Fruit fly (Drosophila melanogaster) whole organism, embryonic: ENCODE results near the gene CG4101.

Experiments
- B-H2 ChIP-seq: fragments of 200-800 bp; sonication (Bioruptor generic); optimal IDR thresholded peaks from 2 replicates; lab custom pipeline; 2018; ENCODE audit warnings: missing biosample characterization, mild to moderate bottlenecking, missing genetic modification characterization
- CG13894 ChIP-seq: fragments of 200-800 bp; sonication (Bioruptor generic); optimal IDR thresholded peaks from 3 replicates; lab custom pipeline; 2018; ENCODE audit warnings: missing biosample characterization, mild to moderate bottlenecking, missing genetic modification characterization, moderate library complexity
- CG14710 ChIP-seq: fragments of 200-800 bp; sonication (Bioruptor generic); optimal IDR thresholded peaks from 3 replicates; lab custom pipeline; 2019; ENCODE audit warnings: missing biosample characterization, mild to moderate bottlenecking, missing genetic modification characterization, moderate library complexity
- CG15011 ChIP-seq: fragments of 200-800 bp; sonication (Bioruptor generic); optimal IDR thresholded peaks from 3 replicates; lab custom pipeline; 2018; ENCODE audit warnings: missing biosample characterization, mild to moderate bottlenecking, missing genetic modification characterization
- CG16815 ChIP-seq: fragments of 200-800 bp; sonication (Bioruptor generic); optimal IDR thresholded peaks from 3 replicates; lab custom pipeline; 2017; ENCODE audit warnings: missing biosample characterization, mild to moderate bottlenecking, missing genetic modification characterization
- CG17361 ChIP-seq: fragments of 200-800 bp; sonication (Bioruptor generic); IDR thresholded peaks from 3 replicates; pipeline ENCODE4 v1.3.6; 2022; ENCODE audit warnings: missing biosample characterization, missing genetic modification characterization
- CG2120 ChIP-seq: fragments of 200-800 bp; sonication (Bioruptor generic); optimal IDR thresholded peaks from 3 replicates; lab custom pipeline; 2016; ENCODE audit warnings: missing biosample characterization, missing genetic modification characterization
- CG30403 ChIP-seq: fragments of 200-800 bp; sonication (Bioruptor generic); optimal IDR thresholded peaks from 3 replicates; lab custom pipeline; 2016; ENCODE audit warnings: missing biosample characterization, missing genetic modification characterization
- CG33213 ChIP-seq: fragments of 200-800 bp; sonication (Bioruptor generic); optimal IDR thresholded peaks from 3 replicates; lab custom pipeline; 2016; ENCODE audit warnings: missing biosample characterization, missing genetic modification characterization
- CG3847 ChIP-seq: fragments of 200-800 bp; sonication (Bioruptor generic); IDR thresholded peaks from 2 replicates; pipeline ENCODE4 v1.3.6; 2022; ENCODE audit warnings: missing biosample characterization, missing genetic modification characterization
- CG5953 ChIP-seq: fragments of 200-800 bp; sonication (Bioruptor generic); IDR thresholded peaks from 2 replicates; pipeline ENCODE4 v1.3.6; 2022; ENCODE audit warnings: missing biosample characterization, missing genetic modification characterization
- CG9932 ChIP-seq: fragments of 200-800 bp; sonication (Bioruptor generic); IDR thresholded peaks from 2 replicates; pipeline ENCODE4 v1.3.6; 2022; ENCODE audit warnings: missing biosample characterization, missing genetic modification characterization
- D19A ChIP-seq: fragments of 200-800 bp; optimal IDR thresholded peaks from 3 replicates; lab custom pipeline; 2019; ENCODE audit warnings: missing biosample characterization, mild to moderate bottlenecking, missing genetic modification characterization, moderate library complexity
- Dip2 ChIP-seq: fragments of 200-800 bp; sonication (Bioruptor generic); IDR thresholded peaks from 2 replicates; pipeline ENCODE4 v1.3.6; 2022; ENCODE audit warnings: missing biosample characterization, missing genetic modification characterization
- Doc3 ChIP-seq: fragments of 200-800 bp; sonication (Bioruptor generic); IDR thresholded peaks from 3 replicates; pipeline ENCODE4 v1.3.6; 2022; ENCODE audit warnings: missing biosample characterization, missing genetic modification characterization; ENCODE audit not compliant: partially characterized antibody
- Dp ChIP-seq: fragments of 200-800 bp; sonication (Bioruptor generic); optimal IDR thresholded peaks from 2 replicates; lab custom pipeline; 2018; ENCODE audit warnings: missing biosample characterization, mild to moderate bottlenecking, missing genetic modification characterization, moderate library complexity
- Dref ChIP-seq: fragments of 200-800 bp; sonication (Bioruptor generic); IDR thresholded peaks from 2 replicates; pipeline ENCODE4 v1.3.6; 2022; ENCODE audit warnings: missing biosample characterization, missing genetic modification characterization
- Ets97D ChIP-seq: fragments of 200-800 bp; sonication (Bioruptor generic); optimal IDR thresholded peaks from 3 replicates; lab custom pipeline; 2016; ENCODE audit warnings: missing biosample characterization, missing genetic modification characterization
- HLH4C ChIP-seq: fragments of 200-800 bp; sonication (Bioruptor generic); IDR thresholded peaks from 3 replicates; pipeline ENCODE4 v1.3.6; 2022; ENCODE audit warnings: missing biosample characterization, missing genetic modification characterization; ENCODE audit not compliant: partially characterized antibody
- MTF-1 ChIP-seq: fragments of 200-800 bp; sonication (Bioruptor generic); optimal IDR thresholded peaks from 2 replicates; lab custom pipeline; 2018; ENCODE audit warnings: missing biosample characterization, mild to moderate bottlenecking, missing genetic modification characterization, borderline replicate concordance
- Meics ChIP-seq: fragments of 200-800 bp; sonication (Bioruptor generic); optimal IDR thresholded peaks from 2 replicates; lab custom pipeline; 2017; ENCODE audit warnings: missing biosample characterization, mild to moderate bottlenecking, missing genetic modification characterization
- Myb ChIP-seq: fragments of 200-800 bp; sonication (Bioruptor generic); optimal IDR thresholded peaks from 2 replicates; lab custom pipeline; 2016; ENCODE audit warnings: missing biosample characterization, missing genetic modification characterization
- PHDP ChIP-seq: fragments of 200-800 bp; sonication (Bioruptor generic); optimal IDR thresholded peaks from 3 replicates; lab custom pipeline; 2018; ENCODE audit warnings: missing biosample characterization, mild to moderate bottlenecking, missing genetic modification characterization, moderate library complexity
- Rx ChIP-seq: fragments of 200-800 bp; sonication (Bioruptor generic); IDR thresholded peaks from 2 replicates; pipeline ENCODE4 v1.3.6; 2022; ENCODE audit warnings: missing biosample characterization, missing genetic modification characterization
- YL-1 ChIP-seq: fragments of 200-800 bp; sonication (Bioruptor generic); optimal IDR thresholded peaks from 3 replicates; lab custom pipeline; 2017; ENCODE audit warnings: missing biosample characterization, mild to moderate bottlenecking, missing genetic modification characterization
- amos ChIP-seq: fragments of 200-800 bp; sonication (Bioruptor generic); IDR thresholded peaks from 2 replicates; pipeline ENCODE4 v1.3.6; 2022; ENCODE audit warnings: missing biosample characterization, missing genetic modification characterization; ENCODE audit not compliant: partially characterized antibody
- ash1 ChIP-seq: fragments of 200-800 bp; sonication (Bioruptor generic); optimal IDR thresholded peaks from 2 replicates; lab custom pipeline; 2018; ENCODE audit warnings: missing biosample characterization, mild to moderate bottlenecking, missing genetic modification characterization
- ato ChIP-seq: fragments of 200-800 bp; sonication (Bioruptor generic); IDR thresholded peaks from 2 replicates; pipeline ENCODE4 v1.3.6; 2022; ENCODE audit warnings: missing biosample characterization, missing genetic modification characterization; ENCODE audit not compliant: partially characterized antibody
- dmrt11E ChIP-seq: fragments of 200-800 bp; sonication (Bioruptor generic); optimal IDR thresholded peaks from 3 replicates; lab custom pipeline; 2018; ENCODE audit warnings: missing biosample characterization, mild to moderate bottlenecking, missing genetic modification characterization, moderate library complexity
- ewg ChIP-seq: fragments of 200-800 bp; sonication (Bioruptor generic); optimal IDR thresholded peaks from 3 replicates; lab custom pipeline; 2017; ENCODE audit warnings: mild to moderate bottlenecking, missing biosample characterization, missing genetic modification reagents, missing genetic modification characterization
- gce ChIP-seq: fragments of 200-800 bp; sonication (Bioruptor generic); IDR thresholded peaks from 3 replicates; pipeline ENCODE4 v1.3.6; 2022; ENCODE audit warnings: missing biosample characterization, missing genetic modification characterization
- her ChIP-seq: fragments of 200-800 bp; sonication (Bioruptor generic); optimal IDR thresholded peaks from 2 replicates; lab custom pipeline; 2016; ENCODE audit warnings: missing biosample characterization, missing genetic modification characterization
- inv ChIP-seq: fragments of 200-800 bp; sonication (Bioruptor generic); IDR thresholded peaks from 2 replicates; pipeline ENCODE4 v1.3.6; 2022; ENCODE audit warnings: missing biosample characterization, missing genetic modification characterization; ENCODE audit not compliant: partially characterized antibody
- jing ChIP-seq: fragments of 200-800 bp; sonication (Bioruptor generic); optimal IDR thresholded peaks from 2 replicates; lab custom pipeline; 2018; ENCODE audit warnings: missing biosample characterization, mild to moderate bottlenecking, missing genetic modification characterization
- kah ChIP-seq: fragments of 200-800 bp; sonication (Bioruptor generic); optimal IDR thresholded peaks from 2 replicates; lab custom pipeline; 2018; ENCODE audit warnings: missing biosample characterization, mild to moderate bottlenecking, missing genetic modification characterization
- mam ChIP-seq: fragments of 200-800 bp; sonication (Bioruptor generic); optimal IDR thresholded peaks from 3 replicates; lab custom pipeline; 2016; ENCODE audit warnings: missing biosample characterization, missing genetic modification characterization
- nau ChIP-seq: fragments of 200-800 bp; sonication (Bioruptor generic); optimal IDR thresholded peaks from 3 replicates; lab custom pipeline; 2017; ENCODE audit warnings: missing biosample characterization, mild to moderate bottlenecking, missing genetic modification characterization, missing genetic modification reagents
- nerfin-2 ChIP-seq: fragments of 200-800 bp; sonication (Bioruptor generic); IDR thresholded peaks from 2 replicates; pipeline ENCODE4 v1.3.6; 2022; ENCODE audit warnings: missing biosample characterization, missing genetic modification characterization; ENCODE audit not compliant: partially characterized antibody
- pum ChIP-seq: fragments of 200-800 bp; sonication (Bioruptor generic); optimal IDR thresholded peaks from 2 replicates; lab custom pipeline; 2016; ENCODE audit warnings: missing biosample characterization, missing genetic modification characterization
- rib ChIP-seq: fragments of 200-800 bp; sonication (Bioruptor generic); IDR thresholded peaks from 2 replicates; pipeline ENCODE4 v1.3.6; 2022; ENCODE audit warnings: missing biosample characterization, missing genetic modification characterization
- seq ChIP-seq: fragments of 200-800 bp; sonication (Bioruptor generic); IDR thresholded peaks from 2 replicates; pipeline ENCODE4 v1.3.6; 2022; ENCODE audit warnings: missing biosample characterization, missing genetic modification characterization
- slbo ChIP-seq: fragments of 200-800 bp; sonication (Bioruptor generic); IDR thresholded peaks from 2 replicates; pipeline ENCODE4 v1.3.6; 2022; ENCODE audit warnings: missing biosample characterization, missing genetic modification characterization
- sna ChIP-seq: fragments of 200-800 bp; sonication (Bioruptor generic); IDR thresholded peaks from 2 replicates; pipeline ENCODE4 v1.3.6; 2022; ENCODE audit warnings: missing biosample characterization, missing genetic modification characterization; ENCODE audit not compliant: partially characterized antibody
- toy ChIP-seq: fragments of 200-800 bp; sonication (Bioruptor generic); IDR thresholded peaks from 2 replicates; pipeline ENCODE4 v1.3.6; 2022; ENCODE audit warnings: missing biosample characterization, missing genetic modification characterization
- vfl ChIP-seq: fragments of 200-800 bp; sonication (Bioruptor generic); optimal IDR thresholded peaks from 2 replicates; lab custom pipeline; 2016; ENCODE audit warnings: missing biosample characterization, missing genetic modification characterization
- vvl ChIP-seq: fragments of 200-800 bp; sonication (Bioruptor generic); IDR thresholded peaks from 2 replicates; pipeline ENCODE4 v1.3.6; 2022; ENCODE audit warnings: missing biosample characterization, missing genetic modification characterization
- zen ChIP-seq: fragments of 200-800 bp; sonication (Bioruptor generic); optimal IDR thresholded peaks from 3 replicates; lab custom pipeline; 2018; ENCODE audit warnings: missing biosample characterization, mild to moderate bottlenecking, missing genetic modification characterization, moderate library complexity
- zen2 ChIP-seq: fragments of 200-800 bp; sonication (Bioruptor generic); IDR thresholded peaks from 3 replicates; pipeline ENCODE4 v1.3.6; 2022; ENCODE audit warnings: missing biosample characterization, missing genetic modification characterization; ENCODE audit not compliant: partially characterized antibody
- zfh1 ChIP-seq: fragments of 200-800 bp; sonication (Bioruptor generic); IDR thresholded peaks from 3 replicates; pipeline ENCODE4 v1.3.6; 2022; ENCODE audit warnings: missing biosample characterization, missing genetic modification characterization

Gene CG4101

dm6 chr3L:16582678-16583315, 29.5 kb upstream of the CG4101 start, which contains the start of gene Rpn12 (continued):
- TF ChIP-seq CG15011 (GFP tag; lab: Kevin White, UChicago) = no peak
- TF ChIP-seq Rx (GFP tag; lab: Robert Waterston, UW) = no peak
- no peak for TF ChIP-seq nau (GFP tag; lab: Kevin White, UChicago)
- TF ChIP-seq CG13894 (tag; lab: Kevin White, UChicago) = peak; percentile 66
- TF ChIP-seq seq (GFP tag; lab: Robert Waterston, UW) = no peak
- TF ChIP-seq kah (GFP tag; lab: Kevin White, UChicago) = no peak
- TF ChIP-seq mam = peak; percentile 62
- no peak for TF ChIP-seq CG5953 (GFP tag; lab: Robert Waterston, UW)
- no peak for TF ChIP-seq CG33213 (GFP tag; lab: Kevin White, UChicago)
- peak; percentile 86 for TF ChIP-seq sna (GFP tag; lab: Robert Waterston, UW)
- TF ChIP-seq rib = 0 out of 2 replicates have a peak, but pooled peaks have one; percentile 21
- TF ChIP-seq vvl = peak; percentile 68
- peak; percentile 89 for TF ChIP-seq HLH4C
- peak; percentile 88 for TF ChIP-seq Dref
- TF ChIP-seq CG30403 = peak; percentile 43
- TF ChIP-seq B-H2 (GFP tag; lab: Kevin White, UChicago) = peak; percentile 34
- peak; percentile 14; the same call in 1 of the 2 replicates for TF ChIP-seq CG3847 (GFP tag; lab: Robert Waterston, UW)
- no peak for TF ChIP-seq vfl (GFP tag; lab: Kevin White, UChicago)
- TF ChIP-seq jing (GFP tag; lab: Kevin White, UChicago) = no peak
- no peak for TF ChIP-seq zfh1
- no peak for TF ChIP-seq CG16815 (GFP tag; lab: Kevin White, UChicago)
- TF ChIP-seq PHDP (tag; lab: Kevin White, UChicago) = peak; percentile 36
- peak; percentile 1 for TF ChIP-seq Ets97D (GFP tag; lab: Kevin White, UChicago)
- peak; percentile 28 for TF ChIP-seq Dp
- TF ChIP-seq YL-1 (GFP tag; lab: Kevin White, UChicago) = peak; percentile 23
- peak; percentile 10 for TF ChIP-seq pum (GFP tag; lab: Kevin White, UChicago)
- peak; percentile 38 for TF ChIP-seq CG14710 (tag; lab: Kevin White, UChicago)
- no peak for TF ChIP-seq dmrt11E
- TF ChIP-seq ato (GFP tag; lab: Robert Waterston, UW) = peak; percentile 72
- no peak for TF ChIP-seq toy
- peak; percentile 35 for TF ChIP-seq her (GFP tag; lab: Kevin White, UChicago)
- peak; percentile 53; the same call in 1 of the 2 replicates for TF ChIP-seq CG9932 (GFP tag; lab: Robert Waterston, UW)
- peak; percentile 50 for TF ChIP-seq zen (tag; lab: Kevin White, UChicago)
- peak; percentile 80 for TF ChIP-seq zen2 (GFP tag; lab: Robert Waterston, UW)
- TF ChIP-seq Doc3 (GFP tag; lab: Robert Waterston, UW) = peak; percentile 80
- TF ChIP-seq ash1 (GFP tag; lab: Kevin White, UChicago) = no peak
- peak; percentile 84 for TF ChIP-seq amos
- TF ChIP-seq CG2120 = peak; percentile 65
- TF ChIP-seq nerfin-2 (GFP tag; lab: Robert Waterston, UW) = peak; percentile 78
- peak; percentile 55; the same call in 2 of the 3 replicates for TF ChIP-seq CG17361 (GFP tag; lab: Robert Waterston, UW)
- no peak for TF ChIP-seq Myb (GFP tag; lab: Kevin White, UChicago)
- no peak for TF ChIP-seq Dip2 (GFP tag; lab: Robert Waterston, UW)
- peak; percentile 27; the same call in 1 of the 2 replicates for TF ChIP-seq slbo (GFP tag; lab: Robert Waterston, UW)
- peak; percentile 15 for TF ChIP-seq D19A
- peak; percentile 26 for TF ChIP-seq Meics (GFP tag; lab: Kevin White, UChicago)
- no peak for TF ChIP-seq ewg (GFP tag; lab: Kevin White, UChicago)
- no peak; the same call in 2 of the 3 replicates for TF ChIP-seq gce (GFP tag; lab: Robert Waterston, UW)
- peak; percentile 51 for TF ChIP-seq inv
- no peak for TF ChIP-seq MTF-1 (GFP tag; lab: Kevin White, UChicago)
